Worm (Caenorhabditis elegans) whole organism, late embryonic: Measurements from ENCODE around the gene lis-1.

ENCODE experiments used
- K09A11.1 ChIP-seq: sonication (generic microtip); optimal IDR thresholded peaks from 2 replicates; lab custom pipeline; 2017; ENCODE audit warnings: antibody characterized with exemption, mild to moderate bottlenecking, missing genetic modification characterization, missing compliant biosample characterization; ENCODE audit not compliant: insufficient read depth
- Y22D7AL.16 ChIP-seq: sonication (generic microtip); optimal IDR thresholded peaks from 2 replicates; lab custom pipeline; 2016; ENCODE audit warnings: missing genetic modification characterization, missing compliant biosample characterization
- ceh-14 ChIP-seq: sonication (generic microtip); optimal IDR thresholded peaks from 2 replicates; lab custom pipeline; 2016; ENCODE audit warnings: missing genotype, missing genetic modification characterization, missing compliant biosample characterization
- ceh-19 ChIP-seq: fragments of 200-800 bp; sonication (Bioruptor generic); optimal IDR thresholded peaks from 2 replicates; lab custom pipeline; 2018; ENCODE audit warnings: mild to moderate bottlenecking, missing genetic modification characterization, missing compliant biosample characterization
- ceh-2 ChIP-seq: sonication (generic microtip); optimal IDR thresholded peaks from 2 replicates; lab custom pipeline; 2016; ENCODE audit warnings: missing genotype, missing genetic modification characterization, missing compliant biosample characterization
- ceh-22 ChIP-seq: sonication (generic microtip); optimal IDR thresholded peaks from 2 replicates; lab custom pipeline; 2017; ENCODE audit warnings: missing biosample characterization, missing genetic modification characterization
- ceh-30 ChIP-seq: fragments of 150-350 bp; optimal IDR thresholded peaks from 2 replicates; lab custom pipeline; 2014; ENCODE audit warnings: missing biosample characterization, missing genetic modification characterization
- ceh-31 ChIP-seq: sonication (generic microtip); optimal IDR thresholded peaks from 2 replicates; lab custom pipeline; 2016; ENCODE audit warnings: missing genetic modification characterization, missing compliant biosample characterization
- ceh-34 ChIP-seq: sonication (generic microtip); optimal IDR thresholded peaks from 2 replicates; lab custom pipeline; 2016; ENCODE audit warnings: mild to moderate bottlenecking, missing genetic modification characterization, missing compliant biosample characterization
- ceh-9 ChIP-seq: sonication (generic microtip); optimal IDR thresholded peaks from 2 replicates; lab custom pipeline; 2016; ENCODE audit warnings: mild to moderate bottlenecking, missing genetic modification characterization, inconsistent platforms, missing compliant biosample characterization
- dmd-4 ChIP-seq: sonication (generic microtip); optimal IDR thresholded peaks from 2 replicates; lab custom pipeline; 2016; ENCODE audit warnings: borderline replicate concordance, missing genetic modification characterization, missing compliant biosample characterization
- elt-2 ChIP-seq: sonication (generic microtip); optimal IDR thresholded peaks from 2 replicates; lab custom pipeline; 2016; ENCODE audit warnings: missing genetic modification reagents, missing genetic modification characterization, missing compliant biosample characterization
- elt-4 ChIP-seq: sonication (generic microtip); optimal IDR thresholded peaks from 2 replicates; lab custom pipeline; 2016; ENCODE audit warnings: missing genetic modification characterization, missing compliant biosample characterization
- fax-1 ChIP-seq: sonication (generic microtip); optimal IDR thresholded peaks from 2 replicates; lab custom pipeline; 2016; ENCODE audit warnings: missing genotype, missing genetic modification characterization, missing compliant biosample characterization
- gmeb-2 ChIP-seq: sonication (generic microtip); optimal IDR thresholded peaks from 2 replicates; lab custom pipeline; 2016; ENCODE audit warnings: missing genetic modification characterization, inconsistent platforms, missing compliant biosample characterization
- hlh-13 ChIP-seq: fragments of 200-800 bp; sonication (Bioruptor generic); optimal IDR thresholded peaks from 2 replicates; lab custom pipeline; 2018; ENCODE audit warnings: mild to moderate bottlenecking, missing genetic modification characterization, missing compliant biosample characterization
- hlh-15 ChIP-seq: sonication (generic microtip); optimal IDR thresholded peaks from 2 replicates; lab custom pipeline; 2016; ENCODE audit warnings: missing genetic modification characterization, missing compliant biosample characterization
- hlh-30 ChIP-seq: sonication (generic microtip); optimal IDR thresholded peaks from 2 replicates; lab custom pipeline; 2017; ENCODE audit warnings: antibody characterized with exemption, missing genetic modification characterization, missing compliant biosample characterization; ENCODE audit not compliant: insufficient read depth
- lim-6 ChIP-seq: sonication (generic microtip); optimal IDR thresholded peaks from 2 replicates; lab custom pipeline; 2016; ENCODE audit warnings: missing genetic modification characterization, missing compliant biosample characterization
- madf-2 ChIP-seq: sonication (generic microtip); optimal IDR thresholded peaks from 2 replicates; lab custom pipeline; 2017; ENCODE audit warnings: missing genetic modification characterization, missing compliant biosample characterization
- nfya-1 ChIP-seq: sonication (generic microtip); optimal IDR thresholded peaks from 2 replicates; lab custom pipeline; 2017; ENCODE audit warnings: missing genetic modification characterization, mild to moderate bottlenecking, missing compliant biosample characterization, antibody characterized with exemption, moderate library complexity
- nhr-11 ChIP-seq: fragments of 150-350 bp; optimal IDR thresholded peaks from 2 replicates; lab custom pipeline; 2014; ENCODE audit warnings: missing biosample characterization, missing genetic modification characterization
- npax-4 ChIP-seq: sonication (generic microtip); optimal IDR thresholded peaks from 2 replicates; lab custom pipeline; 2016; ENCODE audit warnings: missing genetic modification characterization, missing compliant biosample characterization
- odd-2 ChIP-seq: sonication (generic microtip); optimal IDR thresholded peaks from 2 replicates; lab custom pipeline; 2017; ENCODE audit warnings: antibody characterized with exemption, mild to moderate bottlenecking, missing genetic modification characterization, missing compliant biosample characterization
- pag-3 ChIP-seq: sonication (generic microtip); optimal IDR thresholded peaks from 2 replicates; lab custom pipeline; 2016; ENCODE audit warnings: missing compliant biosample characterization, missing genetic modification characterization, borderline replicate concordance
- pat-9 ChIP-seq: fragments of 200-800 bp; sonication (Bioruptor generic); optimal IDR thresholded peaks from 2 replicates; lab custom pipeline; 2018; ENCODE audit warnings: mild to moderate bottlenecking, missing genetic modification characterization, moderate library complexity, missing compliant biosample characterization
- pax-1 ChIP-seq: fragments of 150-350 bp; optimal IDR thresholded peaks from 2 replicates; lab custom pipeline; 2014; ENCODE audit warnings: missing biosample characterization, missing genetic modification characterization
- sdc-2 ChIP-seq: sonication (generic microtip); optimal IDR thresholded peaks from 2 replicates; lab custom pipeline; 2016; ENCODE audit warnings: missing genotype, missing genetic modification characterization, missing compliant biosample characterization
- sox-4 ChIP-seq: sonication (generic microtip); optimal IDR thresholded peaks from 2 replicates; lab custom pipeline; 2017; ENCODE audit warnings: mild to moderate bottlenecking, missing genetic modification characterization, inconsistent platforms, missing compliant biosample characterization
- syd-9 ChIP-seq: sonication (generic microtip); optimal IDR thresholded peaks from 2 replicates; lab custom pipeline; 2016; ENCODE audit warnings: mild to moderate bottlenecking, missing genetic modification characterization, moderate library complexity, missing compliant biosample characterization
- tbx-2 ChIP-seq: sonication (generic microtip); optimal IDR thresholded peaks from 2 replicates; lab custom pipeline; 2016; ENCODE audit warnings: missing genetic modification characterization, missing compliant biosample characterization
- tbx-7 ChIP-seq: sonication (generic microtip); optimal IDR thresholded peaks from 2 replicates; lab custom pipeline; 2016; ENCODE audit warnings: missing genotype, missing genetic modification characterization, missing compliant biosample characterization
- unc-3 ChIP-seq, 2 experiments: fragments of 200-800 bp in 1 of 2; sonication (Bioruptor generic) in 1 of 2; sonication (generic microtip) in 1 of 2; conservative IDR thresholded peaks in 1 of 2; optimal IDR thresholded peaks in 1 of 2; 2 replicates each; pipeline versions ENCODE4 v1.3.6 to Lab custom; 2016 to 2022; ENCODE audit warnings: missing compliant biosample characterization in 2 of 2, missing genetic modification characterization in 2 of 2, missing genetic modification reagents in 1 of 2
- unc-42 ChIP-seq: sonication (generic microtip); optimal IDR thresholded peaks from 2 replicates; lab custom pipeline; 2016; ENCODE audit warnings: missing genotype, missing genetic modification characterization, missing compliant biosample characterization
- unc-86 ChIP-seq: sonication (generic microtip); optimal IDR thresholded peaks from 2 replicates; lab custom pipeline; 2016; ENCODE audit warnings: missing genetic modification characterization, missing compliant biosample characterization
- ztf-16 ChIP-seq: sonication (generic microtip); optimal IDR thresholded peaks from 2 replicates; lab custom pipeline; 2017; ENCODE audit warnings: missing genetic modification characterization, missing compliant biosample characterization

lis-1 gene

ce11 chrIII:13342079-13342734, 34.3 kb downstream of the lis-1 start, which contains the start of gene dro-1:
Gene dro-1, plus strand, starts transcription at chrIII:13342684.
- TF ChIP-seq ceh-2 (tag; lab: Kevin White, UChicago): no peak
- no peak for TF ChIP-seq syd-9 (tag; lab: Kevin White, UChicago)
- no peak for TF ChIP-seq fax-1 (tag; lab: Kevin White, UChicago)
- TF ChIP-seq nhr-11 (tag; lab: Kevin White, UChicago): no peak
- TF ChIP-seq tbx-2 (tag; lab: Kevin White, UChicago): no peak
- TF ChIP-seq madf-2: no peak
- TF ChIP-seq ceh-34 (tag; lab: Kevin White, UChicago): no peak
- no peak for TF ChIP-seq ztf-16
- TF ChIP-seq ceh-14 (tag; lab: Kevin White, UChicago): no peak
- no peak for TF ChIP-seq ceh-30
- no peak for TF ChIP-seq sox-4
- TF ChIP-seq pat-9 (tag; lab: Kevin White, UChicago): no peak
- no peak for TF ChIP-seq unc-3 (GFP tag; conservative IDR thresholded peaks at IDR 0.05; lab: Robert Waterston, UW)
- no peak for TF ChIP-seq unc-3 (tag; optimal IDR thresholded peaks at IDR 0.05; lab: Kevin White, UChicago)
- no peak for TF ChIP-seq lim-6 (tag; lab: Kevin White, UChicago)
- TF ChIP-seq, all 69 proteins: peak for 0

ce11 chrIII:13341275-13341626, 35.3 kb downstream of the lis-1 start, which contains the start of gene nud-1:
Gene nud-1, plus strand, starts transcription at chrIII:13341527.
- TF ChIP-seq unc-86 (no peak), sox-4 (no peak), ceh-9 (tag; lab: Kevin White, UChicago) (no peak), lim-6 (tag; lab: Kevin White, UChicago) (no peak), Y22D7AL.16 (tag; lab: Kevin White, UChicago) (no peak), madf-2 (no peak), tbx-7 (tag; lab: Kevin White, UChicago) (no peak), ceh-34 (tag; lab: Kevin White, UChicago) (no peak), nfya-1 (no peak), sdc-2 (tag; lab: Kevin White, UChicago) (no peak)
- TF ChIP-seq, all 69 proteins: peak for 0

- TF ChIP-seq fax-1 (tag; lab: Kevin White, UChicago) (no peak), hlh-30 (no peak), unc-42 (tag; lab: Kevin White, UChicago) (peak; percentile 95), pax-1 (tag; lab: Kevin White, UChicago) (no peak), sox-4 (no peak), ceh-19 (GFP tag; lab: Kevin White, UChicago) (no peak), ceh-31 (tag; lab: Kevin White, UChicago) (peak; percentile 24), ceh-14 (tag; lab: Kevin White, UChicago) (peak; percentile 25)
These were observed 35.8 kb downstream of the lis-1 start for ce11 chrIII:13340504-13341274.

DNA sequence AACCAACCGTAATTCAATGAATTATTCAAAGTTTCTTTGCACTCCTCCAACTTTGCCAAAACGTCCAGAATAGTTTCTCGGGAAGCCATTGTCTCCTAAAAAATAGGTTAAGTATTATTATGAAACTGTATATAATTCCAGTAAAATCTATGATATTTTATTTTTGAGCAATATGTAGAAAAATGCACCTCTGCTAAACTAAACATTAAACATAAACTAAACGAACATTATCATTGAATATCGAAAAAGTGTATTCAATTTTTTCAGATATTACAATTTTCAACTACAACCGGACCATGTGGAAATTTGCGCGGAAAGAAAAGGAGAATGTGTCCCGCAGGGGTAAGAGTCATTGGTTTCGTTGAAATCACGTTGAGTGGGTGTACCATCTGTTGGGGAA, 36.8 kb downstream of the lis-1 start, which contains the start of gene F53A2.3:
F53A2.3 (minus strand) TSS at position 101 of the 400 bp plus-strand sequence.
- TF ChIP-seq elt-2 (tag; lab: Kevin White, UChicago): no peak
- no peak for TF ChIP-seq unc-42 (tag; lab: Kevin White, UChicago)
- TF ChIP-seq ceh-9 (tag; lab: Kevin White, UChicago): no peak
- no peak for TF ChIP-seq lim-6 (tag; lab: Kevin White, UChicago)
- TF ChIP-seq dmd-4 (tag; lab: Kevin White, UChicago): no peak
- TF ChIP-seq sdc-2 (tag; lab: Kevin White, UChicago): no peak
- TF ChIP-seq ceh-22 (tag; lab: Kevin White, UChicago): no peak
- TF ChIP-seq ceh-31 (tag; lab: Kevin White, UChicago): no peak
- TF ChIP-seq odd-2 (tag; lab: Kevin White, UChicago): no peak
- TF ChIP-seq K09A11.1 (tag; lab: Kevin White, UChicago): no peak
- no peak for TF ChIP-seq gmeb-2
- TF ChIP-seq ztf-16: no peak
- TF ChIP-seq npax-4 (tag; lab: Kevin White, UChicago): no peak
- TF ChIP-seq hlh-13 (GFP tag; lab: Kevin White, UChicago): no peak
- TF ChIP-seq elt-4 (tag; lab: Kevin White, UChicago): no peak
- TF ChIP-seq nfya-1: no peak
- TF ChIP-seq hlh-15 (tag; lab: Kevin White, UChicago): no peak
- TF ChIP-seq pag-3 (tag; lab: Kevin White, UChicago): no peak
- TF ChIP-seq Y22D7AL.16 (tag; lab: Kevin White, UChicago): no peak
